Fruit fly (Drosophila melanogaster): Measurements from ENCODE around the gene CG2656.

CG2656 gene

DNA sequence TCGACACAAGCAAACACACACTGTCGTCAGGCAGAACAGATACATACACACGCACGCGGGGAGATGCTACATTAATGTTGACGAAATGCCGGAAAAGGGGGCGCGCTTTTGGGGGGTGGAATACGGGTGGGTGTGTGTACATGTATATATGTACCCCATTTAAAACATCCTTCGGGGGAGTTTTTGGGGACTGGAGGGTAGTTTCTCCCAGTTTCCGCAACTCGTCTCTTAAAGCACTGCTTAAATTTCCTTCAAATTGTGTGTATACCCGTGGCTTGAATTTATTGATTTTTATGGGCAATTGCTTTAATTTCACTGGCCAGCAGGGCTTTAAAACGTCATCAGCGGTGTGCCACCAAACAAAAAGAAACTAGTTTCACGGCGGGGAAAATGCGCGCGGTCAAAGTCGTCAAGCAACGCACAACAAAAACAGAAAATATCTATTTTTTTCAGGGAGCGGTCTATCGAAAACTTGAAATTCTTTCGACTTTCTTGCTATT, 21.4 kb upstream of the CG2656 start:
- no peak for TF ChIP-seq CG17801 (GFP tag; optimal IDR thresholded peaks at IDR 0.05; ENCODE audit: partially characterized antibody)

- no peak for TF ChIP-seq CG17801 (GFP tag; optimal IDR thresholded peaks at IDR 0.05; ENCODE audit: partially characterized antibody)
Measured at dm6 chr3R:7123699-7124098, 20.8 kb upstream of the CG2656 start.

DNA sequence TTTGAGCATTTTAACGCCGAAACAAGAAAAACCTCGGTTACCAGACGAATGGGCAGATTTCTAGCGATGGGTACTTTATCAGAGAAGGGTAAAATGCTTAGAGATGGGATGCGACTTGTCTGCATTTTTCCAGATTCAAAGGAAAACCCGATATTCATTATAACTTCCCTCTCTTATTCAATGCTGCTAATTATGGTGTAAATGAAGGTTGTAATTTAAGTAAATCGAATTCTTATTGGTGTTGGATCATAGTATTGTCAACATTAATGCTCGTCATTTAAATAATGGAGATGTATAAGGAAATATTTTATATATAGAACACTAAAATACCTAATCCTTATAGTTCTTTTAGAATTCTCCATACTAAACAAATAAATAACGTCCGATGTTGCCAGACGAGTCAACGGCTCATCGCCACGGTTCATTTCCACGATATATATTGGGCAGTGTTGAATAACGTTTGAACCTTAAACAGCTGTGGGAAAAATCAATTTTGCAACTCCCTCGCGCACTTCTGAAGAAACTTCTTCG, 20.4 kb upstream of the CG2656 start, which contains the start of the genes Alh and CG10098:
Gene Alh (minus strand): TSS at position 77 of the 531 bp plus-strand sequence.
Gene CG10098 (plus strand): TSS at position 440 of the 531 bp plus-strand sequence.
- peak; percentile 46 for TF ChIP-seq CG17801 (GFP tag; optimal IDR thresholded peaks at IDR 0.05; ENCODE audit: partially characterized antibody)

dm6 chr3R:7127966-7128365, 16.6 kb upstream of the CG2656 start, which contains the start of gene CG10068:
CG10068 (minus strand) TSS chr3R:7128027.
- TF ChIP-seq CG17801 (GFP tag; optimal IDR thresholded peaks at IDR 0.05; ENCODE audit: partially characterized antibody) = peak; percentile 89

- TF ChIP-seq CG17801 (GFP tag; optimal IDR thresholded peaks at IDR 0.05; ENCODE audit: partially characterized antibody) = no peak
Measured at dm6 chr3R:7129280-7130069, 15.0 kb upstream of the CG2656 start, which contains the start of gene CG31248. CG31248 (plus strand) TSS chr3R:7129320.

DNA sequence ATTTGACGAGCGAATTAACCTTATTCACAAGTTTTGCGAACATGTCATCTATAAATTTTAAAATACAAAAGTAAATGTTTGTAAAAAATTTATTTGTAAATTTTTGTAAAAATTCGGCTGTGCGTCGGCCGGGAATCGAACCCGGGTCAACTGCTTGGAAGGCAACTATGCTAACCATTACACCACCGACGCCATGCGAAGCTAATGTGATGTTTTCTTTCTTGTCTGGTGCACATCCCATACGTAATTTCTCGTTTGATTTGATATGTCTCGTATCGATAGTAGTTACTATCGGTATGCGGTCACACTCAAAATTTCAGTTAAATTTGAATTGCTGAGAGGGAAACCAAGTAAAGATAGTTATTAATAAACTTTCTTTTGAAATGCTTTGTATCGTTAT, 13.7 kb upstream of the CG2656 start:
- TF ChIP-seq CG17801 (GFP tag; optimal IDR thresholded peaks at IDR 0.05; ENCODE audit: partially characterized antibody) = peak; percentile 34

- TF ChIP-seq CG17801 (GFP tag; optimal IDR thresholded peaks at IDR 0.05; ENCODE audit: partially characterized antibody) = no peak
Measured at dm6 chr3R:7131260-7131659, 13.3 kb upstream of the CG2656 start, which contains the start of gene CG31493. CG31493 (plus strand) TSS chr3R:7131560.

DNA sequence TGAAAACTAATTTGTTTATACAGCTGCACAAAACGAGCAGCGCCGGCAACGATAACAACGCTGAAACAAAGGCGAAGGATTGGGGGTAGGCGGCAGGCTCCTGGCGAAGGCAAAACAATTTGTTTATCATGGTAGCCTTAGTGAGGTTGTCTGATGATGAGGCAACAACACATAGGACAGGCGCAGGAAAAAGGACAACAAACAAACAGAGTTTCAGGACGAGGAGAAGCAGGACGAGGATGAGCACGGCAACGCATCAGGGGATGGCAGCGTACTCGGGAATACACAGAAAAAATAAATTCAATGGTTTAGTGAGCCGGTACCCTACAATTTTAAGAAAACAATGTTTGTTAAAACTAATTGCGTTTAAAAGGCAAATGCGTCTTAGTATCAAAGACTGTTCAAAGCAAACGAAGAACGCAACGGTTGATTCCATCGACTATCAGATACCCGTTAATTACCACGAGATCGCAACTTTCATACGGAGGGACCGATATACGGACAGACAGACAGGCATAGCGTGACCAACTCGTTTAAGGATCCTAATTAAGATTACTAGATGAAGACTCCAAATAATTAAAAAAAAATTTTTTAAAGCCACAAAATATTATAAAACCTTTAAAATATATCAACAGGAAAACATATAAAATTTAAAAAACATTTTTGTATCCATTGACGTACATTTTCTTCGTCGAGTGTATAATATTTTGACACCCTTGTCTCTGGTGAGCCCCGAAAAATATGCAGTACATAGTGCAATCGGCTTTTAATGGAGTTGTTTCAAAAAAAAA, 9.6 kb upstream of the CG2656 start:
- no peak for TF ChIP-seq CG17801 (GFP tag; optimal IDR thresholded peaks at IDR 0.05; ENCODE audit: partially characterized antibody)

DNA sequence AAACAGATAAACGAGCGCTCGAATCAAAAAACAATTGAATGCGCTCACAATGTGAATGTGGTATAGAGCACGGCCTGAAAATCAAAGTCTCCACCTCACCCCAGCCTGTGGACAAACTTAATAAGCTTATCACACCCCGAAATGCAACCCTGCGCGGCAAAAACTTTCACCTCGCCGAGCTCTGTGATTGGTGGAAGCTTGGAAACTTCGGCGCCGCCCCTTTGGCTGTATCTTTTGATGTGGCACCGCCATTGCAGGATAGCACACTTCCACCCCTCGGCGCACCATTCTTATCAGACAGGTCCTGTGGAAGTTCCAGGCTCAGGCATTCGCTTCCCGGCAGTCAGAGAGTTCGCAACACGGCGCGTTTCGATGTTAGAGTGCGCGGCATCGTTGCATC, 8.6 kb upstream of the CG2656 start, which contains the start of gene Fer1:
Gene Fer1 (plus strand): TSS at position 326 of the 400 bp plus-strand sequence.
- no peak for TF ChIP-seq CG17801 (GFP tag; optimal IDR thresholded peaks at IDR 0.05; ENCODE audit: partially characterized antibody)

DNA sequence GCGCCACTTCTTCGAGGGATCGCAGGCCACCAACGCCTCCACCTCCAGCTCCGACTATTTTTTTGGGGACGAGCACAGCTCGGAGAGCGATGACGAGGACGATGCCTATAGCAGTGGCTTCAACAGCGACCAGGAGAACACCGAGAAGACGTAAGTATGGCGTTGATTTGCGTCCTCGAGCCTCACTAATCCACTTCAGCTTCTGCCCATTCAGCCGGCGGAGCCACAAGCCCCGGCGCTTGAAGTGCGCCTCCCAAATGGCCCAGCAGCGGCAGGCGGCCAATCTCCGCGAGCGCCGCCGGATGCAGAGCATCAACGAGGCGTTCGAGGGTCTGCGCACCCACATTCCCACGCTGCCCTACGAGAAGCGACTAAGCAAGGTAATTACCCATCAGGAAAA, 7.3 kb upstream of the CG2656 start:
- no peak for TF ChIP-seq CG17801 (GFP tag; optimal IDR thresholded peaks at IDR 0.05; ENCODE audit: partially characterized antibody)

DNA sequence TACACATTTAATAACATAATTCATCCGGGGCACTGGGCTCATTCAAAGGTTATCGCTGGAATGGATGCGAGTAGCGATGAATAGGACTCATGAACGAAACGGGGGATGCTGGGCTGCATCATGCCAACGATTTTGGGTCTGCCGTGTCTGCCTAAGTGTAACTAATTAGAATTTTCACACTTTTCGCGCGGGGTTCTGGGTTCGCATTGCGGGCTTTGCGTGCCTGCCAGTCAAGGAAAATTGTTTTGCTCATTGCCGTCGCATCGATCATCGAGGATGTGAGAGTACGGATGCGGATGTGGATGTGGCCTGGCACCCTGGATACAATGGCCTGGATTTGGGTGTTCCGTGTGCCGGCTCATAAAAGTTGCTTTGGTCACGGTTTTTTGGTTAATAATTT, 6.5 kb upstream of the CG2656 start:
- no peak for TF ChIP-seq CG17801 (GFP tag; optimal IDR thresholded peaks at IDR 0.05; ENCODE audit: partially characterized antibody)

dm6 chr3R:7139188-7140038, 5.1 kb upstream of the CG2656 start:
- no peak for TF ChIP-seq CG17801 (GFP tag; optimal IDR thresholded peaks at IDR 0.05; ENCODE audit: partially characterized antibody)

dm6 chr3R:7142580-7142979, 1.9 kb upstream of the CG2656 start:
- TF ChIP-seq CG17801 (GFP tag; optimal IDR thresholded peaks at IDR 0.05; ENCODE audit: partially characterized antibody) = no peak

Data from ovary, adult (tissue).